Worm (Caenorhabditis elegans) whole organism, midembryonic: ENCODE results near the gene fbxb-106.

Experiments
- T22C8.4 ChIP-seq: fragments of 200-800 bp; sonication (Bioruptor generic); IDR thresholded peaks from 2 replicates; pipeline ENCODE4 v1.3.6; 2022; ENCODE audit warnings: missing genetic modification characterization, missing compliant biosample characterization
- cog-1 ChIP-seq: sonication (generic microtip); optimal IDR thresholded peaks from 2 replicates; lab custom pipeline; 2016; ENCODE audit warnings: missing genetic modification characterization, missing compliant biosample characterization
- flt-1 ChIP-seq: fragments of 200-800 bp; sonication (Bioruptor generic); IDR thresholded peaks from 2 replicates; pipeline ENCODE4 v1.3.6; 2022; ENCODE audit warnings: missing genetic modification characterization, missing compliant biosample characterization
- klf-2 ChIP-seq: fragments of 200-800 bp; sonication (Bioruptor generic); conservative IDR thresholded peaks from 2 replicates; pipeline ENCODE4 v1.3.6; 2022; ENCODE audit warnings: missing genetic modification reagents, missing genetic modification characterization, missing compliant biosample characterization
- med-1 ChIP-seq: sonication (generic microtip); optimal IDR thresholded peaks from 2 replicates; lab custom pipeline; 2017; ENCODE audit warnings: missing genetic modification characterization, mild to moderate bottlenecking, missing compliant biosample characterization, antibody characterized with exemption, missing genetic modification reagents; ENCODE audit not compliant: insufficient read depth
- ref-1 ChIP-seq: fragments of 200-800 bp; sonication (Bioruptor generic); conservative IDR thresholded peaks from 2 replicates; pipeline ENCODE4 v1.3.6; 2022; ENCODE audit warnings: missing genetic modification reagents, missing genetic modification characterization, missing compliant biosample characterization
- tab-1 ChIP-seq: fragments of 200-800 bp; sonication (Bioruptor generic); IDR thresholded peaks from 2 replicates; pipeline ENCODE4 v1.3.6; 2022; ENCODE audit warnings: missing genetic modification characterization, missing compliant biosample characterization
- ztf-23 ChIP-seq: fragments of 200-800 bp; sonication (Bioruptor generic); IDR thresholded peaks from 2 replicates; pipeline ENCODE4 v1.3.6; 2022; ENCODE audit warnings: missing genetic modification reagents, missing genetic modification characterization, missing compliant biosample characterization
- ztf-29 ChIP-seq: fragments of 200-800 bp; sonication (Bioruptor generic); IDR thresholded peaks from 2 replicates; pipeline ENCODE4 v1.3.6; 2022; ENCODE audit warnings: missing genetic modification reagents, missing genetic modification characterization, missing compliant biosample characterization

The fbxb-106 gene

DNA sequence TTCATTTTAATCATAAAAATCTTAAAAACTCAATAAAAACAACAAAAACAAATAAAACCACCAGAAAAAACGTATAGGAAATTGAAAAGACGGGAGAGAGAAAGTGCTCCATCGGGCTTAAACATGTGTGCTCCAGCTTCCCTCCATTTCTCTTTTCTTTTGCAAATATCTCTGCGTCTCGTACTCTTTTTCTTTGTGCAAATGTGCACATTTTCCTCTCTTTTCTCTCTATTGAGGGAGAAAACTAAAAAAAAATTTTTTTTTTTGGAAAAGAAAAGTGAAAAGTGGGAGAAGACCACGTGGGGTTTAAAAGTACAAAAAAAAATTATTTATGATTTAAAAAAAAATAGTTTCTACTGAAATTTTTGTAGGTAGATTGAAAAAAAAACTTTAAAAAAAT lies 42.0 kb downstream of the fbxb-106 start:
- TF ChIP-seq med-1 (GFP tag; lab: Kevin White, UChicago) = no peak
- no peak for TF ChIP-seq T22C8.4 (GFP tag; lab: Robert Waterston, UW)
- TF ChIP-seq ref-1 (GFP tag; lab: Robert Waterston, UW) = no peak
- no peak for TF ChIP-seq flt-1
- TF ChIP-seq cog-1 (tag; lab: Kevin White, UChicago) = no peak
- TF ChIP-seq klf-2 = no peak
- TF ChIP-seq ztf-23 (GFP tag; lab: Robert Waterston, UW) = no peak
- TF ChIP-seq ztf-29 = no peak
- no peak for TF ChIP-seq tab-1 (GFP tag; lab: Robert Waterston, UW)

DNA sequence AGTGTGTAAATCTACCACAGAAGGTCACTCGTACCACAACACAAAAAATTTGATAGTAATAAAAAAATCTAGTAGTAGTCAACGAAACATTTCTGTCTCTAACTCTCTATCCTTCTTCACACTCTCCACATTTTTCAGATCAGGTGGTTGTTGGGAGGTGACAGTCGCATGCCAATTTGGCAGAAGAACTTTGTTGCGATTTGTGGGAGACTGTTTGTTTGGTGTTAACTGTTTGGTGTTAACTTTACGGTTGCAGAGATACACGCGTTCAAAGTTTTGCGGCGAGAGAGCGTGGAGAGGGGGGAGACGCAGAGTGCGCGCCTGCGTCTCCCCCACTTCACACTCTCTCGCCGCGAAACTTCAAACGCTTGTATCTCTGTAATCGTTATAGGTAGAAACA lies 42.7 kb downstream of the fbxb-106 start:
- no peak for TF ChIP-seq cog-1 (tag; lab: Kevin White, UChicago)
- TF ChIP-seq T22C8.4 (GFP tag; lab: Robert Waterston, UW) = no peak
- no peak for TF ChIP-seq med-1 (GFP tag; lab: Kevin White, UChicago)
- TF ChIP-seq flt-1 = no peak
- TF ChIP-seq ztf-29 = no peak
- TF ChIP-seq tab-1 (GFP tag; lab: Robert Waterston, UW) = no peak
- no peak for TF ChIP-seq klf-2
- no peak for TF ChIP-seq ztf-23 (GFP tag; lab: Robert Waterston, UW)
- TF ChIP-seq ref-1 (GFP tag; lab: Robert Waterston, UW) = no peak

DNA sequence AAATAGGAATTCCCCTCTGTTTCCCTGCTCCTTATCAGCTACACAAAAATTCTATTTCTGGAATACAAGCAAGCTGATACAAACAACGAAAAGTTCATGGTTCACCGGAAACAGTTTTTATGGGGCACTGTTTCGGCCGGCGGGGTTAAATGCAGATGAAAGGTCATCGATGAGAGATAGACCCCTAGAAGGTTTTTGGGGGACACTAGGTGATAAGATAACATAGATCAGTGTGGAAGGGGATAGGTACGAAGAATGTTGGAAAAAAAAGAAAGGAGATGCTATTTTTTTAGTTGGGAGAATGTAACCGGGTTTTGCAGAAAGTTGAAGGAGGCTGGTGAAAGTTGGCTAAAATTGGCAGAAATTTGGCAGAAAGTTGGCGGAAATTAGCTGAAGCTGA lies 43.4 kb downstream of the fbxb-106 start:
- TF ChIP-seq cog-1 (tag; lab: Kevin White, UChicago) (no peak), ref-1 (GFP tag; lab: Robert Waterston, UW) (no peak), ztf-29 (no peak), med-1 (GFP tag; lab: Kevin White, UChicago) (no peak), flt-1 (no peak), ztf-23 (GFP tag; lab: Robert Waterston, UW) (no peak), tab-1 (GFP tag; lab: Robert Waterston, UW) (no peak), klf-2 (no peak), T22C8.4 (GFP tag; lab: Robert Waterston, UW) (no peak)

- TF ChIP-seq klf-2 (no peak), tab-1 (GFP tag; lab: Robert Waterston, UW) (no peak), med-1 (GFP tag; lab: Kevin White, UChicago) (no peak), flt-1 (no peak), ref-1 (GFP tag; lab: Robert Waterston, UW) (no peak), ztf-23 (GFP tag; lab: Robert Waterston, UW) (no peak), cog-1 (tag; lab: Kevin White, UChicago) (no peak), T22C8.4 (GFP tag; lab: Robert Waterston, UW) (no peak), ztf-29 (no peak)
Observed at ce11 chrII:2807674-2808206, 45.5 kb downstream of the fbxb-106 start, which contains the start of gene K12H6.12. Gene K12H6.12 (plus strand): TSS chrII:2808156.
